Fruit fly (Drosophila melanogaster) whole organism, embryonic: Measurements from ENCODE around the gene CG32298.

Experiments used
- Blimp-1 ChIP-seq: fragments of 200-800 bp; sonication (Bioruptor generic); optimal IDR thresholded peaks from 3 replicates; lab custom pipeline; 2018; ENCODE audit warnings: missing biosample characterization, missing genetic modification characterization, mild to moderate bottlenecking, moderate library complexity, missing genetic modification reagents
- CG11398 ChIP-seq: fragments of 200-800 bp; sonication (Bioruptor generic); optimal IDR thresholded peaks from 2 replicates; lab custom pipeline; 2016; ENCODE audit warnings: missing biosample characterization, missing genetic modification characterization
- CG12659 ChIP-seq: fragments of 200-800 bp; sonication (Bioruptor generic); optimal IDR thresholded peaks from 3 replicates; lab custom pipeline; 2017; ENCODE audit warnings: mild to moderate bottlenecking, missing biosample characterization, missing genetic modification reagents, missing genetic modification characterization
- CG13624 ChIP-seq: fragments of 200-800 bp; sonication (Bioruptor generic); optimal IDR thresholded peaks from 2 replicates; lab custom pipeline; 2016; ENCODE audit warnings: missing biosample characterization, missing genetic modification characterization
- CG14441 ChIP-seq: fragments of 200-800 bp; sonication (Bioruptor generic); IDR thresholded peaks from 2 replicates; pipeline ENCODE4 v1.3.6; 2022; ENCODE audit warnings: missing biosample characterization, missing genetic modification characterization
- CG16779 ChIP-seq: fragments of 200-800 bp; sonication (Bioruptor generic); IDR thresholded peaks from 2 replicates; pipeline ENCODE4 v1.3.6; 2022; ENCODE audit warnings: missing biosample characterization, missing genetic modification characterization
- CG17385 ChIP-seq: fragments of 200-800 bp; sonication (Bioruptor generic); optimal IDR thresholded peaks from 3 replicates; lab custom pipeline; 2018; ENCODE audit warnings: missing biosample characterization, mild to moderate bottlenecking, missing genetic modification characterization
- CG18599 ChIP-seq: fragments of 200-800 bp; sonication (Bioruptor generic); optimal IDR thresholded peaks from 3 replicates; lab custom pipeline; 2017; ENCODE audit warnings: missing biosample characterization, missing genetic modification characterization, mild to moderate bottlenecking, moderate library complexity, missing genetic modification reagents
- CG18764 ChIP-seq: fragments of 200-800 bp; sonication (Bioruptor generic); optimal IDR thresholded peaks from 3 replicates; lab custom pipeline; 2016; ENCODE audit warnings: missing biosample characterization, missing genetic modification characterization
- CG2129 ChIP-seq: fragments of 200-800 bp; sonication (Bioruptor generic); IDR thresholded peaks from 2 replicates; pipeline ENCODE4 v1.3.6; 2022; ENCODE audit warnings: missing biosample characterization, missing genetic modification characterization; ENCODE audit not compliant: partially characterized antibody
- CG2199 ChIP-seq: fragments of 200-800 bp; sonication (Bioruptor generic); IDR thresholded peaks from 3 replicates; pipeline ENCODE4 v1.3.6; 2022; ENCODE audit warnings: missing biosample characterization, missing genetic modification characterization
- CG30020 ChIP-seq: fragments of 200-800 bp; optimal IDR thresholded peaks from 2 replicates; lab custom pipeline; 2019; ENCODE audit warnings: missing biosample characterization, mild to moderate bottlenecking, missing genetic modification characterization, moderate library complexity
- CG34224 ChIP-seq: fragments of 200-800 bp; sonication (Bioruptor generic); IDR thresholded peaks from 3 replicates; pipeline ENCODE4 v1.3.6; 2022; ENCODE audit warnings: missing biosample characterization, missing genetic modification characterization; ENCODE audit not compliant: partially characterized antibody
- CG34376 ChIP-seq: fragments of 200-800 bp; sonication (Bioruptor generic); optimal IDR thresholded peaks from 2 replicates; lab custom pipeline; 2018; ENCODE audit warnings: missing biosample characterization, mild to moderate bottlenecking, missing genetic modification characterization
- CG3995 ChIP-seq: fragments of 200-800 bp; sonication (Bioruptor generic); optimal IDR thresholded peaks from 3 replicates; lab custom pipeline; 2016; ENCODE audit warnings: missing biosample characterization, missing genetic modification characterization
- CG4328 ChIP-seq: fragments of 200-800 bp; sonication (Bioruptor generic); optimal IDR thresholded peaks from 3 replicates; lab custom pipeline; 2017; ENCODE audit warnings: missing biosample characterization, missing genetic modification reagents, missing genetic modification characterization
- CG6272 ChIP-seq: fragments of 200-800 bp; sonication (Bioruptor generic); IDR thresholded peaks from 2 replicates; pipeline ENCODE4 v1.3.6; 2022; ENCODE audit warnings: missing biosample characterization, missing genetic modification characterization
- CG6689 ChIP-seq: fragments of 200-800 bp; sonication (Bioruptor generic); IDR thresholded peaks from 2 replicates; pipeline ENCODE4 v1.3.6; 2022; ENCODE audit warnings: missing biosample characterization, missing genetic modification characterization
- CG8388 ChIP-seq: fragments of 200-800 bp; sonication (Bioruptor generic); optimal IDR thresholded peaks from 2 replicates; lab custom pipeline; 2019; ENCODE audit warnings: missing biosample characterization, mild to moderate bottlenecking, missing genetic modification characterization, moderate library complexity
- CHES-1-like ChIP-seq: fragments of 200-800 bp; sonication (Bioruptor generic); optimal IDR thresholded peaks from 2 replicates; lab custom pipeline; 2016; ENCODE audit warnings: missing biosample characterization, missing genetic modification characterization
- D ChIP-seq, 2 experiments: fragments of 200-800 bp in 1 of 2; fragments of >200 bp in 1 of 2; sonication (Bioruptor generic) in 1 of 2; optimal IDR thresholded peaks; 2 replicates in 1 of 2; 3 replicates in 1 of 2; lab custom pipeline; 2017; ENCODE audit warnings: mild to moderate bottlenecking in 1 of 2, missing biosample characterization in 1 of 2, missing genetic modification characterization in 1 of 2, missing genetic modification reagents in 1 of 2
- Dfd ChIP-seq, 2 experiments: fragments of >200 bp; optimal IDR thresholded peaks; 2 replicates each; lab custom pipeline; 2017; ENCODE audit warnings: missing biosample characterization in 2 of 2, missing genetic modification characterization in 2 of 2
- Fer1 ChIP-seq: fragments of 200-800 bp; sonication (Bioruptor generic); optimal IDR thresholded peaks from 2 replicates; lab custom pipeline; 2017; ENCODE audit warnings: missing biosample characterization, mild to moderate bottlenecking, missing genetic modification characterization
- Fer2 ChIP-seq: fragments of 200-800 bp; sonication (Bioruptor generic); optimal IDR thresholded peaks from 2 replicates; lab custom pipeline; 2018; ENCODE audit warnings: missing biosample characterization, mild to moderate bottlenecking, missing genetic modification characterization, moderate library complexity
- Gug ChIP-seq: fragments of 200-800 bp; sonication (Bioruptor generic); IDR thresholded peaks from 4 replicates; pipeline ENCODE4 v1.3.6; 2022; ENCODE audit warnings: missing biosample characterization, missing genetic modification characterization
- Hmx ChIP-seq: fragments of 200-800 bp; sonication (Bioruptor generic); optimal IDR thresholded peaks from 2 replicates; lab custom pipeline; 2016; ENCODE audit warnings: missing biosample characterization, missing genetic modification characterization
- Jarid2 ChIP-seq: fragments of 200-800 bp; sonication (Bioruptor generic); optimal IDR thresholded peaks from 3 replicates; lab custom pipeline; 2017; ENCODE audit warnings: mild to moderate bottlenecking, missing biosample characterization, missing genetic modification reagents, missing genetic modification characterization
- Kr ChIP-seq: fragments of 200-800 bp; sonication (Bioruptor generic); optimal IDR thresholded peaks from 2 replicates; lab custom pipeline; 2017; ENCODE audit warnings: missing biosample characterization, mild to moderate bottlenecking, missing genetic modification characterization
- NFAT ChIP-seq: fragments of 200-800 bp; sonication (Bioruptor generic); IDR thresholded peaks from 2 replicates; pipeline ENCODE4 v1.3.6; 2022; ENCODE audit warnings: missing biosample characterization, missing genetic modification characterization
- Sox102F ChIP-seq: fragments of 200-800 bp; sonication (Bioruptor generic); optimal IDR thresholded peaks from 2 replicates; lab custom pipeline; 2018; ENCODE audit warnings: missing biosample characterization, mild to moderate bottlenecking, missing genetic modification characterization, moderate library complexity
- YL-1 ChIP-seq: fragments of 200-800 bp; sonication (Bioruptor generic); optimal IDR thresholded peaks from 3 replicates; lab custom pipeline; 2017; ENCODE audit warnings: missing biosample characterization, mild to moderate bottlenecking, missing genetic modification characterization
- ase ChIP-seq: fragments of 200-800 bp; sonication (Bioruptor generic); IDR thresholded peaks from 3 replicates; pipeline ENCODE4 v1.3.6; 2022; ENCODE audit warnings: missing biosample characterization, missing genetic modification characterization
- bbx ChIP-seq: fragments of 200-800 bp; sonication (Bioruptor generic); IDR thresholded peaks from 2 replicates; pipeline ENCODE4 v1.3.6; 2022; ENCODE audit warnings: missing biosample characterization, missing genetic modification characterization; ENCODE audit not compliant: partially characterized antibody
- bigmax ChIP-seq: fragments of 200-800 bp; sonication (Bioruptor generic); optimal IDR thresholded peaks from 2 replicates; lab custom pipeline; 2018; ENCODE audit warnings: missing biosample characterization, mild to moderate bottlenecking, missing genetic modification characterization
- dati ChIP-seq: fragments of 200-800 bp; sonication (Bioruptor generic); IDR thresholded peaks from 2 replicates; pipeline ENCODE4 v1.3.6; 2022; ENCODE audit warnings: missing biosample characterization, missing genetic modification characterization
- exex ChIP-seq: fragments of 200-800 bp; sonication (Bioruptor generic); optimal IDR thresholded peaks from 4 replicates; lab custom pipeline; 2018; ENCODE audit warnings: missing biosample characterization, mild to moderate bottlenecking, missing genetic modification characterization, moderate library complexity
- fd102C ChIP-seq: fragments of 200-800 bp; sonication (Bioruptor generic); optimal IDR thresholded peaks from 2 replicates; lab custom pipeline; 2018; ENCODE audit warnings: missing biosample characterization, mild to moderate bottlenecking, missing genetic modification characterization, moderate library complexity
- gcm ChIP-seq: fragments of 200-800 bp; sonication (Bioruptor generic); optimal IDR thresholded peaks from 2 replicates; lab custom pipeline; 2019; ENCODE audit warnings: missing biosample characterization, mild to moderate bottlenecking, missing genetic modification characterization, moderate library complexity
- hbn ChIP-seq: fragments of 200-800 bp; sonication (Bioruptor generic); IDR thresholded peaks from 2 replicates; pipeline ENCODE4 v1.3.6; 2022; ENCODE audit warnings: missing biosample characterization, missing genetic modification characterization; ENCODE audit not compliant: partially characterized antibody
- kay ChIP-seq: fragments of 200-800 bp; sonication (Bioruptor generic); optimal IDR thresholded peaks from 2 replicates; lab custom pipeline; 2016; ENCODE audit warnings: missing biosample characterization, missing genetic modification characterization
- lilli ChIP-seq: fragments of 200-800 bp; sonication (Bioruptor generic); optimal IDR thresholded peaks from 3 replicates; lab custom pipeline; 2016; ENCODE audit warnings: missing biosample characterization, missing genetic modification characterization
- lmd ChIP-seq: fragments of 200-800 bp; sonication (Bioruptor generic); IDR thresholded peaks from 2 replicates; pipeline ENCODE4 v1.3.6; 2022; ENCODE audit warnings: missing biosample characterization, missing genetic modification characterization
- mirr ChIP-seq: fragments of 200-800 bp; sonication (Bioruptor generic); optimal IDR thresholded peaks from 3 replicates; lab custom pipeline; 2018; ENCODE audit warnings: missing biosample characterization, mild to moderate bottlenecking, missing genetic modification characterization
- schlank ChIP-seq: fragments of 200-800 bp; sonication (Bioruptor generic); optimal IDR thresholded peaks from 2 replicates; lab custom pipeline; 2018; ENCODE audit warnings: missing biosample characterization, mild to moderate bottlenecking, missing genetic modification characterization
- sens ChIP-seq: fragments of 200-800 bp; sonication (Bioruptor generic); peaks from one replicate; lab custom pipeline; 2016; ENCODE audit warnings: missing biosample characterization, missing genetic modification characterization
- sisA ChIP-seq: fragments of 200-800 bp; sonication (Bioruptor generic); IDR thresholded peaks from 2 replicates; pipeline ENCODE4 v1.3.6; 2022; ENCODE audit warnings: missing biosample characterization, missing genetic modification characterization
- slou ChIP-seq: fragments of 200-800 bp; sonication (Bioruptor generic); optimal IDR thresholded peaks from 3 replicates; lab custom pipeline; 2016; ENCODE audit warnings: missing biosample characterization, missing genetic modification characterization
- sna ChIP-seq: fragments of 200-800 bp; sonication (Bioruptor generic); IDR thresholded peaks from 2 replicates; pipeline ENCODE4 v1.3.6; 2022; ENCODE audit warnings: missing biosample characterization, missing genetic modification characterization; ENCODE audit not compliant: partially characterized antibody
- wor ChIP-seq: fragments of 200-800 bp; sonication (Bioruptor generic); IDR thresholded peaks from 2 replicates; pipeline ENCODE4 v1.3.6; 2022; ENCODE audit warnings: missing biosample characterization, missing genetic modification characterization

CG32298 gene

dm6 chr3L:2371882-2372281 lies 18.9 kb downstream of the CG32298 start, which contains the start of the genes CG1317 and CG8993 (continued):
- TF ChIP-seq gcm (GFP tag; lab: Kevin White, UChicago) (no peak), CG30020 (peak; percentile 55), YL-1 (GFP tag; lab: Kevin White, UChicago) (peak; percentile 89), lmd (GFP tag; lab: Robert Waterston, UW) (peak; percentile 47; the same call in 1 of the 2 replicates), D (optimal IDR thresholded peaks at IDR 0.05; lab: Kevin White, UChicago) (no peak), D (GFP tag; optimal IDR thresholded peaks at IDR 0.05; lab: Kevin White, UChicago) (peak; percentile 5), Kr (GFP tag; lab: Kevin White, UChicago) (no peak), Jarid2 (GFP tag; lab: Kevin White, UChicago) (no peak), ase (GFP tag; lab: Robert Waterston, UW) (peak; percentile 30; the same call in 1 of the 3 replicates), bigmax (GFP tag; lab: Kevin White, UChicago) (no peak), wor (GFP tag; lab: Robert Waterston, UW) (0 out of 2 replicates have a peak, but pooled peaks have one; percentile 12), CG8388 (GFP tag; lab: Kevin White, UChicago) (peak; percentile 40), CG34376 (GFP tag; lab: Kevin White, UChicago) (peak; percentile 8), bbx (0 out of 2 replicates have a peak, but pooled peaks have one; percentile 47), CG3995 (peak; percentile 95), lilli (GFP tag; lab: Kevin White, UChicago) (peak; percentile 20), Dfd (GFP tag; optimal IDR thresholded peaks at IDR 0.05; lab: Kevin White, UChicago) (peak in 1 of 2 experiments; percentile 42), CG14441 (GFP tag; lab: Robert Waterston, UW) (peak; percentile 34; the same call in 1 of the 2 replicates), CG6689 (GFP tag; lab: Robert Waterston, UW) (peak; percentile 50; the same call in 1 of the 2 replicates), Fer2 (tag; lab: Kevin White, UChicago) (no peak), CG2199 (GFP tag; lab: Robert Waterston, UW) (no peak), CG11398 (GFP tag; lab: Kevin White, UChicago) (no peak), CG16779 (GFP tag; lab: Robert Waterston, UW) (no peak), Sox102F (GFP tag; lab: Kevin White, UChicago) (peak; percentile 62), CG12659 (GFP tag; lab: Kevin White, UChicago) (peak; percentile 69), CG34224 (GFP tag; lab: Robert Waterston, UW) (peak; percentile 67), CG2129 (peak; percentile 50), dati (GFP tag; lab: Robert Waterston, UW) (no peak), kay (GFP tag; lab: Kevin White, UChicago) (peak; percentile 17), Gug (GFP tag; lab: Robert Waterston, UW) (peak; percentile 36; the same call in 1 of the 4 replicates), exex (peak; percentile 63), Hmx (GFP tag; lab: Kevin White, UChicago) (no peak), hbn (GFP tag; lab: Robert Waterston, UW) (peak; percentile 73), CHES-1-like (GFP tag; lab: Kevin White, UChicago) (no peak), CG6272 (peak; percentile 29; the same call in 1 of the 2 replicates), CG18764 (GFP tag; lab: Kevin White, UChicago) (peak; percentile 36), sisA (GFP tag; lab: Robert Waterston, UW) (peak; percentile 54; the same call in 1 of the 2 replicates), schlank (tag; lab: Kevin White, UChicago) (no peak), CG18599 (GFP tag; lab: Kevin White, UChicago) (peak; percentile 53), sens (GFP tag; lab: Kevin White, UChicago) (peak; percentile 40), CG13624 (no peak), CG4328 (GFP tag; lab: Kevin White, UChicago) (peak; percentile 20), fd102C (GFP tag; lab: Kevin White, UChicago) (no peak), mirr (GFP tag; lab: Kevin White, UChicago) (no peak), Blimp-1 (GFP tag; lab: Kevin White, UChicago) (peak; percentile 54), NFAT (no peak), slou (GFP tag; lab: Kevin White, UChicago) (peak; percentile 28), CG17385 (GFP tag; lab: Kevin White, UChicago) (peak; percentile 11), sna (GFP tag; lab: Robert Waterston, UW) (peak; percentile 61; the same call in 1 of the 2 replicates), Fer1 (GFP tag; lab: Kevin White, UChicago) (peak; percentile 30)
